Fruit fly (Drosophila melanogaster): ENCODE measurements around the gene mbo.
A peak's percentile ranks its signal among the peaks of the same experiment; 100 is the strongest.

mbo gene

dm6 chr3R:12674041-12674623, 4.7 kb downstream of the mbo start, which contains the start of gene Gnmt (continued):
- TF ChIP-seq CG18599 (GFP tag; optimal IDR thresholded peaks at IDR 0.05) (peak; percentile 70), CG32532 (GFP tag; IDR thresholded peaks at IDR 0.05) (peak; percentile 33; the same call in 1 of the 2 replicates), Xbp1 (GFP tag; optimal IDR thresholded peaks at IDR 0.05) (peak; percentile 4), pan (optimal IDR thresholded peaks at IDR 0.05) (no peak), pan (GFP tag; optimal IDR thresholded peaks at IDR 0.05 in 1 of 2, IDR thresholded peaks at IDR 0.05 in 1 of 2) (peak in 1 of 2 experiments; percentile 16), wdn (GFP tag; IDR thresholded peaks at IDR 0.05) (no peak), ewg (GFP tag; optimal IDR thresholded peaks at IDR 0.05) (no peak), grau (tag; optimal IDR thresholded peaks at IDR 0.05) (peak; percentile 78), CG2712 (tag; optimal IDR thresholded peaks at IDR 0.05) (no peak), Hmr (GFP tag; optimal IDR thresholded peaks at IDR 0.05) (peak; percentile 21), sug (tag; optimal IDR thresholded peaks at IDR 0.05) (peak; percentile 84), seq (GFP tag; IDR thresholded peaks at IDR 0.05) (0 out of 2 replicates have a peak, but pooled peaks have one; percentile 20), Rfx (GFP tag; IDR thresholded peaks at IDR 0.05) (peak; percentile 56), ci (GFP tag; IDR thresholded peaks at IDR 0.05) (0 out of 3 replicates have a peak, but pooled peaks have one; percentile 16), HmgZ (tag; optimal IDR thresholded peaks at IDR 0.05) (no peak), lab (GFP tag; optimal IDR thresholded peaks at IDR 0.05) (peak; percentile 22), cwo (GFP tag; optimal IDR thresholded peaks at IDR 0.05) (peak; percentile 86), Pdp1 (GFP tag; optimal IDR thresholded peaks at IDR 0.05) (peak in 1 of 2 experiments; percentile 24), CG6689 (GFP tag; IDR thresholded peaks at IDR 0.05) (0 out of 2 replicates have a peak, but pooled peaks have one; percentile 14), hkb (optimal IDR thresholded peaks at IDR 0.05) (no peak), hkb (GFP tag; IDR thresholded peaks at IDR 0.05) (0 out of 2 replicates have a peak, but pooled peaks have one; percentile 9), dysf (GFP tag; IDR thresholded peaks at IDR 0.05) (peak; percentile 10; the same call in 1 of the 3 replicates)

DNA sequence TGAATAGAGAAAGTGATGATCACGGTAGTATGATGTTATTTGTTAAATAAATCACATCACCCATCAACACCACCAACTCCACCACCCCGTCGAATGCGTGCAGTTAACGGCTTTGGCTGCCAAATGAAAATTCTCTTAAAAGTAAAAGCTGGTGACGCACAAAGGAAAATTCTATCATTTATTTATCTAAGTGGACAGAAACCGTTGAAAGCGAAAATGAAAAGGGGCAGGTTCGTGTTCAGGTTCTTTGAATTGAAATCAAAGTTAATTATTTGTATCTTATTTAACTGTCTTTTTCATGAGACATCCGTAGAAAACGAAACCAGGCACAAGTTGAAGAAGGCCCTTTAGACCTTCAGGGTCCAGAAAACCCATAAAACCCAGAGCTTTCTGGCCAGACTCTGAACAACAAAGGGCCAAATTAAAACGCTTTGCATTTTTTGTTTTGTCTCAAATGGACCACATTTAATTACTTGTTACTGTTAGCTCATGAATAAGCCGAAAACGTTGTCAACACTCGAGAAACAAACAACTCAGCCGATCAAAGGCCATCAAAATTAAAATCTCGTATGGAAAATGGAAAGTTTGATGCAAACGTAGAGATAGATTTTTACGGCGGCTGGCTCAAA, 12.5 kb downstream of the mbo start:
- TF ChIP-seq toy (GFP tag; IDR thresholded peaks at IDR 0.05), result no peak
- peak; percentile 73 for TF ChIP-seq Awh (GFP tag; IDR thresholded peaks at IDR 0.05)
- TF ChIP-seq Blimp-1 (GFP tag; optimal IDR thresholded peaks at IDR 0.05), result peak; percentile 94
- no peak for TF ChIP-seq caup (GFP tag; optimal IDR thresholded peaks at IDR 0.05; ENCODE audit: severe bottlenecking)
- no peak for TF ChIP-seq Ptx1 (GFP tag; IDR thresholded peaks at IDR 0.05)

- TF ChIP-seq CG9932 (GFP tag; IDR thresholded peaks at IDR 0.05) (no peak), CG4707 (GFP tag; optimal IDR thresholded peaks at IDR 0.05) (no peak), ham (GFP tag; IDR thresholded peaks at IDR 0.05) (no peak), dati (GFP tag; IDR thresholded peaks at IDR 0.05) (no peak), CG7556 (GFP tag; optimal IDR thresholded peaks at IDR 0.05) (no peak), Tbp (GFP tag; optimal IDR thresholded peaks at IDR 0.05) (no peak), CG32767 (GFP tag; IDR thresholded peaks at IDR 0.05) (no peak), HLHmδ (GFP tag; optimal IDR thresholded peaks at IDR 0.05) (no peak), eyg (GFP tag; optimal IDR thresholded peaks at IDR 0.05) (no peak), tgo (GFP tag; IDR thresholded peaks at IDR 0.05) (no peak), ERR (GFP tag; optimal IDR thresholded peaks at IDR 0.05) (no peak), CG3838 (GFP tag; optimal IDR thresholded peaks at IDR 0.05) (no peak), gt (GFP tag; IDR thresholded peaks at IDR 0.05) (no peak), CG42726 (GFP tag; IDR thresholded peaks at IDR 0.05; ENCODE audit: partially characterized antibody) (no peak), CG11247 (GFP tag; IDR thresholded peaks at IDR 0.05) (no peak), oc (tag; optimal IDR thresholded peaks at IDR 0.05) (peak; percentile 25), Lpt (GFP tag; optimal IDR thresholded peaks at IDR 0.05) (no peak), wek (GFP tag; optimal IDR thresholded peaks at IDR 0.05) (no peak), pnt (GFP tag; optimal IDR thresholded peaks at IDR 0.05) (no peak), CG9797 (GFP tag; optimal IDR thresholded peaks at IDR 0.05) (no peak), pho (GFP tag; optimal IDR thresholded peaks at IDR 0.05) (no peak), CG13123 (GFP tag; optimal IDR thresholded peaks at IDR 0.05) (no peak)
Observed at dm6 chr3R:12662531-12662930, 16.3 kb downstream of the mbo start, which contains the start of gene CG14395. Gene CG14395, plus strand, starts transcription at chr3R:12662831.
